Worm (Caenorhabditis elegans): Measurements from ENCODE around the gene T28C6.11.

- TF ChIP-seq egl-5 (tag; optimal IDR thresholded peaks at IDR 0.05), result no peak
- no peak for TF ChIP-seq unc-39 (tag; optimal IDR thresholded peaks at IDR 0.05)
- no peak for TF ChIP-seq nhr-25 (tag; optimal IDR thresholded peaks at IDR 0.05)
Measured at ce11 chrIV:8879810-8880209, 39.7 kb upstream of the T28C6.11 start, which contains the start of gene npax-4.

Data from whole organism, L3 larva.